Worm (Caenorhabditis elegans) whole organism, L4 larva: ENCODE results near the gene pas-1.

ENCODE experiments used
- D1046.2 ChIP-seq: fragments of 200-800 bp; sonication (Bioruptor generic); IDR thresholded peaks from 2 replicates; pipeline ENCODE4 v1.3.6; 2022; ENCODE audit warnings: missing genetic modification characterization, missing compliant biosample characterization
- F10B5.3 ChIP-seq: sonication (generic microtip); optimal IDR thresholded peaks from 2 replicates; lab custom pipeline; 2016; ENCODE audit warnings: mild to moderate bottlenecking, missing genetic modification characterization, missing compliant biosample characterization
- F26F4.8 ChIP-seq: fragments of 200-800 bp; sonication (Bioruptor generic); conservative IDR thresholded peaks from 2 replicates; pipeline ENCODE4 v1.3.6; 2022; ENCODE audit warnings: missing genetic modification characterization, missing compliant biosample characterization
- F37D6.2 ChIP-seq: sonication (generic microtip); optimal IDR thresholded peaks from 2 replicates; lab custom pipeline; 2016; ENCODE audit warnings: mild to moderate bottlenecking, missing genetic modification characterization, missing compliant biosample characterization
- F49E8.2 ChIP-seq: sonication (generic microtip); optimal IDR thresholded peaks from 2 replicates; lab custom pipeline; 2016; ENCODE audit warnings: missing compliant biosample characterization, mild to moderate bottlenecking, missing genetic modification characterization, borderline replicate concordance
- T20F7.1 ChIP-seq: fragments of 200-800 bp; sonication (Bioruptor generic); optimal IDR thresholded peaks from 2 replicates; lab custom pipeline; 2018; ENCODE audit warnings: mild to moderate bottlenecking, missing genetic modification characterization, missing compliant biosample characterization
- T26A8.4 ChIP-seq: fragments of 200-800 bp; sonication (Bioruptor generic); IDR thresholded peaks from 2 replicates; pipeline ENCODE4 v1.3.6; 2022; ENCODE audit warnings: missing genetic modification characterization, missing compliant biosample characterization
- Y48G9A.11 ChIP-seq: fragments of 200-800 bp; sonication (Bioruptor generic); IDR thresholded peaks from 2 replicates; pipeline ENCODE4 v1.3.6; 2022; ENCODE audit warnings: missing genetic modification reagents, missing genetic modification characterization, missing compliant biosample characterization
- arid-1 ChIP-seq: fragments of 200-800 bp; sonication (Bioruptor generic); conservative IDR thresholded peaks from 2 replicates; pipeline ENCODE4 v1.3.6; 2022; ENCODE audit warnings: missing genetic modification reagents, missing genetic modification characterization, missing compliant biosample characterization
- ceh-32 ChIP-seq: sonication (generic microtip); optimal IDR thresholded peaks from 2 replicates; lab custom pipeline; 2016; ENCODE audit warnings: mild to moderate bottlenecking, missing genetic modification characterization, missing compliant biosample characterization; ENCODE audit not compliant: poor library complexity
- ceh-44 ChIP-seq: fragments of 200-800 bp; sonication (Bioruptor generic); IDR thresholded peaks from 2 replicates; pipeline ENCODE4 v1.3.6; 2022; ENCODE audit warnings: missing genetic modification reagents, missing genetic modification characterization, missing compliant biosample characterization
- cey-2 ChIP-seq: sonication (generic microtip); optimal IDR thresholded peaks from 3 replicates; lab custom pipeline; 2017; ENCODE audit warnings: missing genetic modification characterization, mild to moderate bottlenecking, missing compliant biosample characterization, antibody characterized with exemption, borderline replicate concordance; ENCODE audit not compliant: insufficient read depth
- ctbp-1 ChIP-seq: fragments of 200-800 bp; sonication (Bioruptor generic); IDR thresholded peaks from 2 replicates; pipeline ENCODE4 v1.3.6; 2022; ENCODE audit warnings: missing genetic modification reagents, missing genetic modification characterization, missing compliant biosample characterization
- daf-16 ChIP-seq, 3 experiments: sonication (generic microtip); optimal IDR thresholded peaks; 2 replicates each; lab custom pipeline; 2016 to 2017; ENCODE audit warnings: missing genetic modification characterization in 3 of 3, missing genetic modification reagents in 3 of 3, mild to moderate bottlenecking in 2 of 3, missing compliant biosample characterization in 2 of 3, missing biosample characterization in 1 of 3, moderate library complexity in 1 of 3
- daf-8 ChIP-seq: fragments of 200-800 bp; sonication (Bioruptor generic); IDR thresholded peaks from 2 replicates; pipeline ENCODE4 v1.3.6; 2022; ENCODE audit warnings: missing genetic modification characterization, missing compliant biosample characterization
- dmd-6 ChIP-seq: fragments of 200-800 bp; sonication (Bioruptor generic); IDR thresholded peaks from 2 replicates; pipeline ENCODE4 v1.3.6; 2022; ENCODE audit warnings: missing genetic modification reagents, missing genetic modification characterization, missing compliant biosample characterization
- dmd-9 ChIP-seq: fragments of 200-800 bp; sonication (Bioruptor generic); IDR thresholded peaks from 2 replicates; pipeline ENCODE4 v1.3.6; 2022; ENCODE audit warnings: missing genetic modification reagents, missing genetic modification characterization, missing compliant biosample characterization
- egl-43 ChIP-seq: fragments of 200-800 bp; sonication (Bioruptor generic); IDR thresholded peaks from 2 replicates; pipeline ENCODE4 v1.3.6; 2022; ENCODE audit warnings: missing genetic modification reagents, missing genetic modification characterization, missing compliant biosample characterization
- fkh-10 ChIP-seq: fragments of 150-350 bp; optimal IDR thresholded peaks from 2 replicates; lab custom pipeline; 2014; ENCODE audit warnings: missing biosample characterization, missing genetic modification reagents, missing genetic modification characterization
- hlh-11 ChIP-seq: fragments of 200-800 bp; sonication (Bioruptor generic); optimal IDR thresholded peaks from 2 replicates; lab custom pipeline; 2018; ENCODE audit warnings: mild to moderate bottlenecking, missing genetic modification characterization, missing compliant biosample characterization
- hlh-30 ChIP-seq: sonication (generic microtip); optimal IDR thresholded peaks from 2 replicates; lab custom pipeline; 2017; ENCODE audit warnings: antibody characterized with exemption, mild to moderate bottlenecking, missing genetic modification characterization, missing compliant biosample characterization; ENCODE audit not compliant: insufficient read depth
- hmg-1.1 ChIP-seq: fragments of 200-800 bp; sonication (Bioruptor generic); IDR thresholded peaks from 2 replicates; pipeline ENCODE4 v1.3.6; 2022; ENCODE audit warnings: missing genetic modification reagents, missing genetic modification characterization, missing compliant biosample characterization
- lin-13 ChIP-seq: fragments of 150-350 bp; optimal IDR thresholded peaks from 2 replicates; lab custom pipeline; 2014; ENCODE audit warnings: missing biosample characterization, missing genetic modification reagents, missing genetic modification characterization
- lin-29 ChIP-seq: fragments of 200-800 bp; sonication (Bioruptor generic); IDR thresholded peaks from 2 replicates; pipeline ENCODE4 v1.3.6; 2022; ENCODE audit warnings: missing genetic modification reagents, missing genetic modification characterization, missing compliant biosample characterization
- lsy-2 ChIP-seq, 2 experiments: fragments of 150-350 bp in 1 of 2; sonication (generic microtip) in 1 of 2; optimal IDR thresholded peaks; 2 replicates each; lab custom pipeline; 2014 to 2017; ENCODE audit warnings: missing biosample characterization in 2 of 2, missing genetic modification characterization in 2 of 2
- madf-5 ChIP-seq, 2 experiments: fragments of 200-800 bp; sonication (Bioruptor generic); IDR thresholded peaks; 2 replicates each; pipeline ENCODE4 v1.3.6; 2022; ENCODE audit warnings: missing compliant biosample characterization in 2 of 2, missing genetic modification characterization in 2 of 2
- mdt-29 ChIP-seq: fragments of 200-800 bp; sonication (Bioruptor generic); IDR thresholded peaks from 2 replicates; pipeline ENCODE4 v1.3.6; 2022; ENCODE audit warnings: missing genetic modification reagents, missing genetic modification characterization, missing compliant biosample characterization
- mes-2 ChIP-seq: sonication (generic microtip); optimal IDR thresholded peaks from 2 replicates; lab custom pipeline; 2016; ENCODE audit warnings: missing genotype, mild to moderate bottlenecking, missing genetic modification characterization, missing compliant biosample characterization; ENCODE audit not compliant: poor library complexity, severe bottlenecking
- nhr-102 ChIP-seq: sonication (generic microtip); optimal IDR thresholded peaks from 2 replicates; lab custom pipeline; 2016; ENCODE audit warnings: mild to moderate bottlenecking, missing genetic modification characterization, moderate library complexity, missing compliant biosample characterization
- nhr-111 ChIP-seq: fragments of 200-800 bp; sonication (Bioruptor generic); optimal IDR thresholded peaks from 2 replicates; lab custom pipeline; 2018; ENCODE audit warnings: mild to moderate bottlenecking, missing genetic modification characterization, missing compliant biosample characterization
- nhr-28 ChIP-seq: fragments of 150-350 bp; optimal IDR thresholded peaks from 2 replicates; lab custom pipeline; 2014; ENCODE audit warnings: missing biosample characterization, missing genetic modification characterization
- nhr-41 ChIP-seq: fragments of 200-800 bp; sonication (Bioruptor generic); IDR thresholded peaks from 2 replicates; pipeline ENCODE4 v1.3.6; 2022; ENCODE audit warnings: missing genetic modification reagents, missing genetic modification characterization, missing compliant biosample characterization
- nhr-42 ChIP-seq: fragments of 200-800 bp; sonication (Bioruptor generic); IDR thresholded peaks from 2 replicates; pipeline ENCODE4 v1.3.6; 2022; ENCODE audit warnings: missing genetic modification characterization, missing compliant biosample characterization
- nhr-76 ChIP-seq: fragments of 150-350 bp; optimal IDR thresholded peaks from 2 replicates; lab custom pipeline; 2014; ENCODE audit warnings: missing biosample characterization, missing genetic modification characterization
- nhr-77 ChIP-seq: fragments of 150-350 bp; optimal IDR thresholded peaks from 2 replicates; lab custom pipeline; 2014; ENCODE audit warnings: missing biosample characterization, missing genetic modification characterization
- sdz-12 ChIP-seq: fragments of 200-800 bp; sonication (Bioruptor generic); optimal IDR thresholded peaks from 2 replicates; lab custom pipeline; 2018; ENCODE audit warnings: mild to moderate bottlenecking, missing genetic modification characterization, missing compliant biosample characterization
- set-16 ChIP-seq: fragments of 200-800 bp; sonication (Bioruptor generic); IDR thresholded peaks from 2 replicates; pipeline ENCODE4 v1.3.6; 2022; ENCODE audit warnings: missing genetic modification reagents, missing genetic modification characterization, missing compliant biosample characterization
- skn-1 ChIP-seq: fragments of 150-350 bp; optimal IDR thresholded peaks from 2 replicates; lab custom pipeline; 2014; ENCODE audit warnings: missing biosample characterization, missing genetic modification characterization
- snpc-1.2 ChIP-seq: fragments of 200-800 bp; sonication (Bioruptor generic); IDR thresholded peaks from 2 replicates; pipeline ENCODE4 v1.3.6; 2022; ENCODE audit warnings: missing genetic modification reagents, missing genetic modification characterization, missing compliant biosample characterization
- snpc-4 ChIP-seq: fragments of 150-350 bp; optimal IDR thresholded peaks from 2 replicates; lab custom pipeline; 2014; ENCODE audit warnings: missing biosample characterization, missing genetic modification characterization
- spr-1 ChIP-seq: sonication (generic microtip); optimal IDR thresholded peaks from 2 replicates; lab custom pipeline; 2016; ENCODE audit warnings: mild to moderate bottlenecking, missing genetic modification characterization, missing compliant biosample characterization
- tra-1 ChIP-seq: fragments of 200-800 bp; sonication (Bioruptor generic); IDR thresholded peaks from 2 replicates; pipeline ENCODE4 v1.3.6; 2022; ENCODE audit warnings: missing genetic modification reagents, missing genetic modification characterization, missing compliant biosample characterization
- zag-1 ChIP-seq: fragments of 150-350 bp; optimal IDR thresholded peaks from 2 replicates; lab custom pipeline; 2014; ENCODE audit warnings: missing biosample characterization, missing genetic modification characterization
- zip-2 ChIP-seq: fragments of 150-350 bp; optimal IDR thresholded peaks from 2 replicates; lab custom pipeline; 2014; ENCODE audit warnings: missing biosample characterization, missing genetic modification characterization

Gene pas-1

ce11 chrV:14468196-14468874, 45.9 kb upstream of the pas-1 start, which contains the start of gene srz-97 (continued):
- TF ChIP-seq ceh-44 (GFP tag; lab: Robert Waterston, UW), result 0 out of 2 replicates have a peak, but pooled peaks have one; percentile 58
- TF ChIP-seq sdz-12 (GFP tag; lab: Kevin White, UChicago), result no peak
- TF ChIP-seq skn-1, result no peak
- TF ChIP-seq tra-1 (GFP tag; lab: Robert Waterston, UW), result peak; percentile 40
- no peak for TF ChIP-seq zag-1
- TF ChIP-seq ctbp-1 (GFP tag; lab: Robert Waterston, UW), result peak; percentile 33; the same call in 1 of the 2 replicates
- TF ChIP-seq madf-5 (GFP tag; IDR thresholded peaks at IDR 0.05; lab: Robert Waterston, UW), result no peak
- TF ChIP-seq Y48G9A.11 (GFP tag; lab: Robert Waterston, UW), result no peak
- 0 out of 2 replicates have a peak, but pooled peaks have one; percentile 26 for TF ChIP-seq arid-1 (GFP tag; lab: Robert Waterston, UW)
- TF ChIP-seq nhr-28 (tag; lab: Kevin White, UChicago), result no peak
- no peak for TF ChIP-seq mdt-29 (GFP tag; lab: Robert Waterston, UW)
- TF ChIP-seq D1046.2 (GFP tag; lab: Robert Waterston, UW), result no peak
- no peak for TF ChIP-seq lin-13 (GFP tag; lab: Kevin White, UChicago)
- TF ChIP-seq nhr-111, result no peak
- TF ChIP-seq mes-2 (tag; lab: Kevin White, UChicago), result peak; percentile 75
- no peak for TF ChIP-seq lsy-2 (tag; optimal IDR thresholded peaks at IDR 0.05; lab: Kevin White, UChicago)
- no peak for TF ChIP-seq fkh-10
- TF ChIP-seq nhr-77, result no peak
- no peak for TF ChIP-seq cey-2 (tag; lab: Kevin White, UChicago)
- TF ChIP-seq zip-2 (tag; lab: Kevin White, UChicago), result no peak
- TF ChIP-seq hmg-1.1 (GFP tag; lab: Robert Waterston, UW), result peak; percentile 61; the same call in 1 of the 2 replicates
- no peak for TF ChIP-seq F37D6.2 (tag; lab: Kevin White, UChicago)
- no peak; the same call in none of the 2 replicates for TF ChIP-seq set-16 (GFP tag; lab: Robert Waterston, UW)
- no peak for TF ChIP-seq ceh-32 (tag; lab: Kevin White, UChicago)
- peak; percentile 25 for TF ChIP-seq hlh-30
- TF ChIP-seq lin-29, result no peak
- no peak for TF ChIP-seq F26F4.8 (GFP tag; lab: Robert Waterston, UW)
- TF ChIP-seq daf-8 (GFP tag; lab: Robert Waterston, UW), result no peak
- peak; percentile 42 for TF ChIP-seq spr-1
- TF ChIP-seq T20F7.1 (GFP tag; lab: Kevin White, UChicago), result no peak
- TF ChIP-seq, all 104 proteins: peak for 34

ce11 chrV:14464368-14464767, 42.0 kb upstream of the pas-1 start, which contains the start of gene F08H9.4:
F08H9.4 (minus strand) TSS chrV:14464428.
- TF ChIP-seq daf-16 (GFP tag; optimal IDR thresholded peaks at IDR 0.05; lab: Kevin White, UChicago) (peak in 1 of 2 experiments; percentile 95), daf-16 (tag; optimal IDR thresholded peaks at IDR 0.05; lab: Kevin White, UChicago) (no peak), nhr-76 (tag; lab: Kevin White, UChicago) (no peak)
- TF ChIP-seq, all 104 proteins: peak for 1

DNA sequence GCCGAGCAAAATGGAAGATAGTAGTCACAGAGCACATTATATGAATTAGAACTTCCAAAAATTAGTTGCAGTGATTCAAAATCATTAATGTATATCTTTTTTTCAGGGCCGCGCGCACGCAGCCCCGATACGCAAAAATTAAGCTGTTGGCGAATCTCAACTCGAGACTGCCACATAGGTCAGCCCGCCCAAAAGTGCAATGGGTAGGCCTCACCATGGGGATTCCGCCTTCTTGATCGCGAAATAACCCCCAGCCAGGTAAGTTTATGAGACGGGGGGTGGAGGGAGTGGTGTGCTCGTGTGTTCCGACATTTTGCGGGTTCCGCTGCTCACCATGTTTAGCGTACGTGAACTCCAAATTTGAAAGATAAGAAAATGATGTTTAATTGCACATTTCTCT, 40.7 kb upstream of the pas-1 start, which contains the start of gene F08H9.3:
TSS of gene F08H9.3 (minus strand) at position 252 of the 400 bp plus-strand sequence.
- TF ChIP-seq dmd-6 (peak; percentile 43), spr-1 (peak; percentile 59), daf-16 (GFP tag; optimal IDR thresholded peaks at IDR 0.05; lab: Kevin White, UChicago) (peak in 1 of 2 experiments; percentile 60), daf-16 (tag; optimal IDR thresholded peaks at IDR 0.05; lab: Kevin White, UChicago) (peak; percentile 50), hmg-1.1 (GFP tag; lab: Robert Waterston, UW) (0 out of 2 replicates have a peak, but pooled peaks have one; percentile 30), nhr-102 (tag; lab: Kevin White, UChicago) (peak; percentile 70), set-16 (GFP tag; lab: Robert Waterston, UW) (peak; percentile 54), snpc-1.2 (GFP tag; lab: Robert Waterston, UW) (peak; percentile 73), snpc-4 (peak; percentile 69), dmd-9 (0 out of 2 replicates have a peak, but pooled peaks have one; percentile 20), F10B5.3 (peak; percentile 28), Y48G9A.11 (GFP tag; lab: Robert Waterston, UW) (peak; percentile 67), nhr-41 (GFP tag; lab: Robert Waterston, UW) (0 out of 2 replicates have a peak, but pooled peaks have one; percentile 37), egl-43 (GFP tag; lab: Robert Waterston, UW) (peak; percentile 76), T26A8.4 (peak; percentile 79), F49E8.2 (tag; lab: Kevin White, UChicago) (peak; percentile 63), nhr-42 (GFP tag; lab: Robert Waterston, UW) (0 out of 2 replicates have a peak, but pooled peaks have one; percentile 30), hlh-11 (tag; lab: Kevin White, UChicago) (peak; percentile 24), madf-5 (GFP tag; IDR thresholded peaks at IDR 0.05; lab: Robert Waterston, UW) (0 out of 4 replicates have a peak, but pooled peaks of 1 of the 2 experiments have one; percentile 18)
